Fruit fly (Drosophila melanogaster) whole organism, prepupa: ENCODE measurements around the gene Pex10.

Experiments
- Blimp-1 ChIP-seq: fragments of 200-800 bp; sonication (Bioruptor generic); optimal IDR thresholded peaks from 3 replicates; lab custom pipeline; 2017; ENCODE audit warnings: missing biosample characterization, missing genetic modification characterization, mild to moderate bottlenecking, moderate library complexity, missing genetic modification reagents
- CG6792 ChIP-seq: fragments of 200-800 bp; sonication (Bioruptor generic); optimal IDR thresholded peaks from 3 replicates; lab custom pipeline; 2016; ENCODE audit warnings: missing biosample characterization, missing genetic modification characterization
- CG8632 ChIP-seq: fragments of 200-800 bp; sonication (Bioruptor generic); optimal IDR thresholded peaks from 3 replicates; lab custom pipeline; 2016; ENCODE audit warnings: missing biosample characterization, missing genetic modification characterization
- Lpt ChIP-seq: fragments of 200-800 bp; sonication (Bioruptor generic); optimal IDR thresholded peaks from 3 replicates; lab custom pipeline; 2016; ENCODE audit warnings: missing biosample characterization, missing genetic modification characterization
- OdsH ChIP-seq: fragments of 200-800 bp; sonication (Bioruptor generic); optimal IDR thresholded peaks from 3 replicates; lab custom pipeline; 2016; ENCODE audit warnings: missing biosample characterization, missing genetic modification characterization
- acj6 ChIP-seq: fragments of 200-800 bp; sonication (Bioruptor generic); optimal IDR thresholded peaks from 3 replicates; lab custom pipeline; 2016; ENCODE audit warnings: missing biosample characterization, missing genetic modification characterization
- fkh ChIP-seq: fragments of 200-800 bp; sonication (Bioruptor generic); optimal IDR thresholded peaks from 3 replicates; lab custom pipeline; 2017; ENCODE audit warnings: missing biosample characterization, mild to moderate bottlenecking, missing genetic modification characterization, moderate library complexity
- pdm3 ChIP-seq: fragments of 200-800 bp; sonication (Bioruptor generic); optimal IDR thresholded peaks from 3 replicates; lab custom pipeline; 2016; ENCODE audit warnings: missing biosample characterization, missing genetic modification characterization

dm6 chr3L:1553193-1553592 is 4.8 kb upstream of the Pex10 start, which contains the start of gene Pcyt2:
- TF ChIP-seq CG8632 (GFP tag; lab: Kevin White, UChicago) (no peak), Blimp-1 (GFP tag; lab: Kevin White, UChicago) (no peak), fkh (GFP tag; lab: Kevin White, UChicago) (no peak), OdsH (GFP tag; lab: Kevin White, UChicago) (no peak), pdm3 (GFP tag; lab: Kevin White, UChicago) (no peak), CG6792 (GFP tag; lab: Kevin White, UChicago) (no peak), acj6 (GFP tag; lab: Kevin White, UChicago) (no peak), Lpt (GFP tag; lab: Kevin White, UChicago) (no peak)
